Fruit fly (Drosophila melanogaster): ENCODE measurements around the gene mei-217.

DNA sequence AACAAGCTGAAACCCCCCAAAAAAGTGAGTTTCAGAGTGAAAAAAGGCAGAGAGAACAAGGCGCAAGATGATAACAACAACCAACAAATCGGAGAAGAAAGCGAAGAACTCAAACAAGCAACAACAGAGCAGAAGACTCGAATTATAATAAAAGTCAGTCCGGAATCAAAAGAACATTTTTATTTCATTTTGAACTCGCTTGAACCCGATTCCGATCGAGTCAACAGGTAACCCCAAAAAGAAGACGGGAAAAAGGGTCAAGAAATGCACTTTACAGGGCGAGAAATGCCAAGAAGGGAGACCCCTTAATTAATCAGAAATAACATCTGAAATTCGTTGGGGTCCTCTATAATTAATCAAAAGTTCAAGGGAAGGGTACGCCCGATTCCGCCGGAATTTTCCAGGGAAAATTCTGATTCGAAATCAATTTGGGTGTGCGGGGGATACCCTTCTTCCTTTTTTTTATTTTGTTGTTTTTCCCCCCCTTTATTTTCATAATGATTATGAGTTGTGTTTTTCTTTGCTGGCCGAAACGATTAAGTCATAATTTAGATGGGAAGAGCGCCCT is 19.7 kb upstream of the mei-217 start:
- TF ChIP-seq pan (optimal IDR thresholded peaks at IDR 0.05): no peak
- TF ChIP-seq Dll (optimal IDR thresholded peaks at IDR 0.05): no peak
- no peak for TF ChIP-seq CG8478 (optimal IDR thresholded peaks at IDR 0.05)
- TF ChIP-seq usp (GFP tag; optimal IDR thresholded peaks at IDR 0.05): no peak

Measured in whole organism.